Fruit fly (Drosophila melanogaster): ENCODE data around the gene Kcmf1.
A peak's percentile ranks its signal among the peaks of the same experiment; 100 is the strongest.

The Kcmf1 gene

DNA sequence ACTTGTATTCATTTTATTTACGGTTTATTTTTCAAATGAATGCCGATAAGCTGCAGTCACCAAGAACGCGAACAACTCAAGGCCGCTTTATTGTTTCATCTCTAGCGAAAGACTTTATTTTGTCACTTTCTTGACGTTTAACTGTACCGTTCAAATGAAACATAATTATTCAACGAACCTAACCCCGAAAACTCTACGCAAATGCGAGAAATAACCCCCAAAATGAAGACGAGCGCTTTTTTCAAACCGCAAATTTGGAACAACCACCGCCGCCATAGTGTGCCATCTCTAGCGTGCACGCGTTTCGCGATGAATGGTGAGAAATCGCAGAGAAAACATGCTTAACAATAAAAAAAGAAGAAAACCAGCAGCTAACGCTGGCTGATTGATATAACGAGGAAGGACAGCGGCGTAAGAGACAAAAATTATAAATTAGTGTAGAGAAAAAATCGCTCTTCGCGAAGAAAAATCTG lies 30.1 kb downstream of the Kcmf1 start, which contains the start of gene CG11970 (continued):
- TF ChIP-seq zen (tag; optimal IDR thresholded peaks at IDR 0.05): no peak
- no peak for TF ChIP-seq CG6854 (GFP tag; optimal IDR thresholded peaks at IDR 0.05)
- no peak for TF ChIP-seq Nf-YB (GFP tag; optimal IDR thresholded peaks at IDR 0.05)
- peak in 1 of 3 experiments; percentile 34 for TF ChIP-seq lola (GFP tag; optimal IDR thresholded peaks at IDR 0.05)
- TF ChIP-seq MESR4 (GFP tag; optimal IDR thresholded peaks at IDR 0.05): peak; percentile 86
- TF ChIP-seq unpg (GFP tag; optimal IDR thresholded peaks at IDR 0.05): no peak
- no peak for TF ChIP-seq CG10979 (tag; optimal IDR thresholded peaks at IDR 0.05)
- no peak for TF ChIP-seq chn (GFP tag; optimal IDR thresholded peaks at IDR 0.05)
- peak; percentile 73 for TF ChIP-seq slbo (GFP tag; IDR thresholded peaks at IDR 0.05)
- TF ChIP-seq repo (GFP tag; optimal IDR thresholded peaks at IDR 0.05): no peak
- TF ChIP-seq tgo (GFP tag; IDR thresholded peaks at IDR 0.05): peak; percentile 19; the same call in 1 of the 3 replicates
- TF ChIP-seq Stat92E (GFP tag; optimal IDR thresholded peaks at IDR 0.05): no peak
- TF ChIP-seq unc-4 (GFP tag; IDR thresholded peaks at IDR 0.05; ENCODE audit: partially characterized antibody): peak; percentile 40; the same call in 1 of the 2 replicates
- no peak for TF ChIP-seq CG5180 (GFP tag; optimal IDR thresholded peaks at IDR 0.05)
- TF ChIP-seq CG18262 (tag; optimal IDR thresholded peaks at IDR 0.05): peak; percentile 37
- TF ChIP-seq mirr (GFP tag; optimal IDR thresholded peaks at IDR 0.05): no peak
- TF ChIP-seq sisA (GFP tag; IDR thresholded peaks at IDR 0.05): peak; percentile 55
- TF ChIP-seq CG10366 (GFP tag; IDR thresholded peaks at IDR 0.05): peak; percentile 26; the same call in 1 of the 2 replicates
- no peak for TF ChIP-seq cad (GFP tag; optimal IDR thresholded peaks at IDR 0.05)
- TF ChIP-seq Med (GFP tag): peak; percentile 89
- no peak for TF ChIP-seq BtbVII (GFP tag; optimal IDR thresholded peaks at IDR 0.05)
- 0 out of 2 replicates have a peak, but pooled peaks have one; percentile 19 for TF ChIP-seq ato (GFP tag; IDR thresholded peaks at IDR 0.05; ENCODE audit: partially characterized antibody)
- no peak for TF ChIP-seq CG31388 (GFP tag; optimal IDR thresholded peaks at IDR 0.05)
- peak; percentile 63 for TF ChIP-seq CG13287 (GFP tag; IDR thresholded peaks at IDR 0.05; ENCODE audit: partially characterized antibody)
- peak; percentile 17 for TF ChIP-seq CG10654 (GFP tag; optimal IDR thresholded peaks at IDR 0.05)
- no peak for TF ChIP-seq cato (GFP tag; optimal IDR thresholded peaks at IDR 0.05; ENCODE audit: borderline replicate concordance)
- no peak for TF ChIP-seq fd102C (GFP tag; optimal IDR thresholded peaks at IDR 0.05)
- TF ChIP-seq CG31224 (GFP tag; IDR thresholded peaks at IDR 0.05): no peak
- TF ChIP-seq nau (GFP tag; optimal IDR thresholded peaks at IDR 0.05): no peak
- TF ChIP-seq pros (GFP tag; optimal IDR thresholded peaks at IDR 0.05): peak; percentile 64
- no peak for TF ChIP-seq CG10274 (GFP tag; optimal IDR thresholded peaks at IDR 0.05)
- no peak for TF ChIP-seq al (GFP tag; IDR thresholded peaks at IDR 0.05)
- TF ChIP-seq CG32767 (GFP tag; IDR thresholded peaks at IDR 0.05): no peak
- TF ChIP-seq Hr3 (GFP tag; optimal IDR thresholded peaks at IDR 0.05): peak; percentile 32
- TF ChIP-seq Nf-YA (GFP tag; IDR thresholded peaks at IDR 0.05): no peak
- TF ChIP-seq peb (GFP tag; IDR thresholded peaks at IDR 0.05): no peak
- TF ChIP-seq ttk (GFP tag; IDR thresholded peaks at IDR 0.05): no peak
- TF ChIP-seq NC2α (GFP tag; optimal IDR thresholded peaks at IDR 0.05): no peak
- no peak for TF ChIP-seq Usf (GFP tag; optimal IDR thresholded peaks at IDR 0.05)
- peak; percentile 42 for TF ChIP-seq gfzf (GFP tag; optimal IDR thresholded peaks at IDR 0.05)
- peak; percentile 26 for TF ChIP-seq CG17829 (tag; optimal IDR thresholded peaks at IDR 0.05)
- no peak for TF ChIP-seq usp (GFP tag; optimal IDR thresholded peaks at IDR 0.05)
- TF ChIP-seq sim (GFP tag; IDR thresholded peaks at IDR 0.05): no peak
- no peak for TF ChIP-seq emc (GFP tag; optimal IDR thresholded peaks at IDR 0.05)
- no peak for TF ChIP-seq CG3726 (GFP tag; IDR thresholded peaks at IDR 0.05)
- no peak for TF ChIP-seq wek (GFP tag; optimal IDR thresholded peaks at IDR 0.05)
- TF ChIP-seq ems (GFP tag; optimal IDR thresholded peaks at IDR 0.05): no peak
- TF ChIP-seq CG10543 (GFP tag; optimal IDR thresholded peaks at IDR 0.05): peak; percentile 66
- no peak for TF ChIP-seq sna (GFP tag; IDR thresholded peaks at IDR 0.05; ENCODE audit: partially characterized antibody)
- 0 out of 3 replicates have a peak, but pooled peaks have one; percentile 48 for TF ChIP-seq CG34422 (GFP tag; IDR thresholded peaks at IDR 0.05)
